Worm (Caenorhabditis elegans) whole organism, early embryonic: ENCODE data around the gene gpx-2.

Source experiments
- ama-1 ChIP-seq: fragments of 150-350 bp; optimal IDR thresholded peaks from 2 replicates; lab custom pipeline; 2014
- ceh-13 ChIP-seq: fragments of 200-800 bp; sonication (Bioruptor generic); optimal IDR thresholded peaks from 2 replicates; lab custom pipeline; 2018; ENCODE audit warnings: mild to moderate bottlenecking, missing genetic modification characterization, missing compliant biosample characterization
- ceh-36 ChIP-seq: sonication (generic microtip); optimal IDR thresholded peaks from 2 replicates; lab custom pipeline; 2016; ENCODE audit warnings: missing genetic modification characterization, inconsistent platforms, missing compliant biosample characterization
- hmbx-1 ChIP-seq: sonication (generic microtip); optimal IDR thresholded peaks from 2 replicates; lab custom pipeline; 2016; ENCODE audit warnings: mild to moderate bottlenecking, missing genetic modification characterization, missing compliant biosample characterization
- hmg-4 ChIP-seq: fragments of 200-800 bp; sonication (Bioruptor generic); optimal IDR thresholded peaks from 2 replicates; lab custom pipeline; 2018; ENCODE audit warnings: mild to moderate bottlenecking, missing genetic modification characterization, missing compliant biosample characterization
- hnd-1 ChIP-seq: sonication (generic microtip); optimal IDR thresholded peaks from 2 replicates; lab custom pipeline; 2016; ENCODE audit warnings: missing genetic modification characterization, missing compliant biosample characterization
- pes-1 ChIP-seq: fragments of 200-800 bp; sonication (Bioruptor generic); IDR thresholded peaks from 2 replicates; pipeline ENCODE4 v1.3.6; 2022; ENCODE audit warnings: missing genetic modification reagents, missing genetic modification characterization, missing compliant biosample characterization
- tra-4 ChIP-seq: sonication (generic microtip); optimal IDR thresholded peaks from 2 replicates; lab custom pipeline; 2017; ENCODE audit warnings: missing genetic modification characterization, missing compliant biosample characterization

ce11 chrII:14896503-14896902 lies 29.9 kb downstream of the gpx-2 start:
- no peak for TF ChIP-seq ceh-13 (GFP tag; lab: Kevin White, UChicago)
- no peak for TF ChIP-seq hmg-4
- TF ChIP-seq ama-1 = no peak
- TF ChIP-seq hmbx-1 (tag; lab: Kevin White, UChicago) = no peak
- no peak for TF ChIP-seq hnd-1
- TF ChIP-seq ceh-36 = no peak
- TF ChIP-seq pes-1 (GFP tag; lab: Robert Waterston, UW) = no peak
- no peak for TF ChIP-seq tra-4
